Fruit fly (Drosophila melanogaster) whole organism, embryonic: Measurements from ENCODE around the gene Hrb27C.

Source experiments
- Antp ChIP-seq: fragments of 200-800 bp; sonication (Bioruptor generic); optimal IDR thresholded peaks from 3 replicates; lab custom pipeline; 2016; ENCODE audit warnings: missing biosample characterization, missing genetic modification characterization
- Bgb ChIP-seq: fragments of 200-800 bp; sonication (Bioruptor generic); IDR thresholded peaks from 2 replicates; pipeline ENCODE4 v1.3.6; 2022; ENCODE audit warnings: missing biosample characterization, missing genetic modification characterization; ENCODE audit not compliant: partially characterized antibody
- CG10147 ChIP-seq: fragments of 200-800 bp; sonication (Bioruptor generic); optimal IDR thresholded peaks from 2 replicates; lab custom pipeline; 2019; ENCODE audit warnings: missing biosample characterization, mild to moderate bottlenecking, missing genetic modification characterization, moderate library complexity
- CG10267 ChIP-seq: fragments of 200-800 bp; sonication (Bioruptor generic); optimal IDR thresholded peaks from 2 replicates; lab custom pipeline; 2018; ENCODE audit warnings: missing biosample characterization, mild to moderate bottlenecking, missing genetic modification characterization, moderate library complexity
- CG10321 ChIP-seq: fragments of 200-800 bp; sonication (Bioruptor generic); IDR thresholded peaks from 2 replicates; pipeline ENCODE4 v1.3.6; 2022; ENCODE audit warnings: missing biosample characterization, missing genetic modification characterization
- CG10366 ChIP-seq: fragments of 200-800 bp; sonication (Bioruptor generic); IDR thresholded peaks from 2 replicates; pipeline ENCODE4 v1.3.6; 2022; ENCODE audit warnings: missing biosample characterization, missing genetic modification characterization
- CG12769 ChIP-seq: fragments of 200-800 bp; sonication (Bioruptor generic); optimal IDR thresholded peaks from 2 replicates; lab custom pipeline; 2019; ENCODE audit warnings: missing biosample characterization, mild to moderate bottlenecking, missing genetic modification characterization, moderate library complexity
- CG13123 ChIP-seq: fragments of 200-800 bp; sonication (Bioruptor generic); optimal IDR thresholded peaks from 2 replicates; lab custom pipeline; 2016; ENCODE audit warnings: missing biosample characterization, missing genetic modification characterization
- CG13287 ChIP-seq: fragments of 200-800 bp; sonication (Bioruptor generic); IDR thresholded peaks from 2 replicates; pipeline ENCODE4 v1.3.6; 2022; ENCODE audit warnings: missing biosample characterization, missing genetic modification characterization; ENCODE audit not compliant: partially characterized antibody
- CG14860 ChIP-seq: fragments of 200-800 bp; sonication (Bioruptor generic); IDR thresholded peaks from 3 replicates; pipeline ENCODE4 v1.3.6; 2022; ENCODE audit warnings: missing biosample characterization, missing genetic modification characterization; ENCODE audit not compliant: partially characterized antibody
- CG14965 ChIP-seq: fragments of 200-800 bp; sonication (Bioruptor generic); optimal IDR thresholded peaks from 2 replicates; lab custom pipeline; 2016; ENCODE audit warnings: missing biosample characterization, missing genetic modification characterization, borderline replicate concordance
- CG1647 ChIP-seq: fragments of 200-800 bp; sonication (Bioruptor generic); optimal IDR thresholded peaks from 3 replicates; lab custom pipeline; 2016; ENCODE audit warnings: missing biosample characterization, missing genetic modification characterization
- CG17361 ChIP-seq: fragments of 200-800 bp; sonication (Bioruptor generic); IDR thresholded peaks from 3 replicates; pipeline ENCODE4 v1.3.6; 2022; ENCODE audit warnings: missing biosample characterization, missing genetic modification characterization
- CG18476 ChIP-seq: fragments of 200-800 bp; sonication (Bioruptor generic); optimal IDR thresholded peaks from 2 replicates; lab custom pipeline; 2016; ENCODE audit warnings: missing biosample characterization, mild to moderate bottlenecking, missing genetic modification characterization
- CG18764 ChIP-seq: fragments of 200-800 bp; sonication (Bioruptor generic); optimal IDR thresholded peaks from 3 replicates; lab custom pipeline; 2016; ENCODE audit warnings: missing biosample characterization, missing genetic modification characterization
- CG2129 ChIP-seq: fragments of 200-800 bp; sonication (Bioruptor generic); IDR thresholded peaks from 2 replicates; pipeline ENCODE4 v1.3.6; 2022; ENCODE audit warnings: missing biosample characterization, missing genetic modification characterization; ENCODE audit not compliant: partially characterized antibody
- CG2678 ChIP-seq: fragments of 200-800 bp; sonication (Bioruptor generic); optimal IDR thresholded peaks from 3 replicates; lab custom pipeline; 2019; ENCODE audit warnings: missing biosample characterization, mild to moderate bottlenecking, missing genetic modification characterization, moderate library complexity
- CG31441 ChIP-seq: fragments of 200-800 bp; sonication (Bioruptor generic); IDR thresholded peaks from 2 replicates; pipeline ENCODE4 v1.3.6; 2022; ENCODE audit warnings: missing biosample characterization, missing genetic modification characterization
- CG32767 ChIP-seq: fragments of 200-800 bp; sonication (Bioruptor generic); IDR thresholded peaks from 2 replicates; pipeline ENCODE4 v1.3.6; 2022; ENCODE audit warnings: missing biosample characterization, missing genetic modification characterization
- CG32772 ChIP-seq: fragments of 200-800 bp; sonication (Bioruptor generic); IDR thresholded peaks from 2 replicates; pipeline ENCODE4 v1.3.6; 2022; ENCODE audit warnings: missing biosample characterization, missing genetic modification characterization
- CG43689 ChIP-seq: fragments of 200-800 bp; sonication (Bioruptor generic); IDR thresholded peaks from 2 replicates; pipeline ENCODE4 v1.3.6; 2022; ENCODE audit warnings: missing biosample characterization, missing genetic modification characterization
- CG4404 ChIP-seq: fragments of 200-800 bp; sonication (Bioruptor generic); IDR thresholded peaks from 2 replicates; pipeline ENCODE4 v1.3.6; 2022; ENCODE audit warnings: missing biosample characterization, missing genetic modification characterization
- CG4820 ChIP-seq: fragments of 200-800 bp; sonication (Bioruptor generic); optimal IDR thresholded peaks from 3 replicates; lab custom pipeline; 2016; ENCODE audit warnings: missing biosample characterization, missing genetic modification characterization
- CG6272 ChIP-seq: fragments of 200-800 bp; sonication (Bioruptor generic); IDR thresholded peaks from 2 replicates; pipeline ENCODE4 v1.3.6; 2022; ENCODE audit warnings: missing biosample characterization, missing genetic modification characterization
- CG7556 ChIP-seq: fragments of 200-800 bp; sonication (Bioruptor generic); optimal IDR thresholded peaks from 2 replicates; lab custom pipeline; 2017; ENCODE audit warnings: missing biosample characterization, mild to moderate bottlenecking, missing genetic modification characterization
- CG7745 ChIP-seq: fragments of 200-800 bp; sonication (Bioruptor generic); optimal IDR thresholded peaks from 2 replicates; lab custom pipeline; 2018; ENCODE audit warnings: missing biosample characterization, mild to moderate bottlenecking, missing genetic modification characterization, moderate library complexity
- Dad ChIP-seq: fragments of 200-800 bp; sonication (Bioruptor generic); optimal IDR thresholded peaks from 3 replicates; lab custom pipeline; 2016; ENCODE audit warnings: missing biosample characterization, missing genetic modification characterization
- Deaf1 ChIP-seq: fragments of 200-800 bp; optimal IDR thresholded peaks from 3 replicates; lab custom pipeline; 2019; ENCODE audit warnings: missing biosample characterization, mild to moderate bottlenecking, missing genetic modification characterization, moderate library complexity
- Dip2 ChIP-seq: fragments of 200-800 bp; sonication (Bioruptor generic); IDR thresholded peaks from 2 replicates; pipeline ENCODE4 v1.3.6; 2022; ENCODE audit warnings: missing biosample characterization, missing genetic modification characterization
- Drgx ChIP-seq: fragments of 200-800 bp; sonication (Bioruptor generic); IDR thresholded peaks from 2 replicates; pipeline ENCODE4 v1.3.6; 2022; ENCODE audit warnings: missing biosample characterization, missing genetic modification characterization
- Eip74EF ChIP-seq, 2 experiments: fragments of 200-800 bp in 1 of 2; fragments of >200 bp in 1 of 2; sonication (Bioruptor generic) in 1 of 2; optimal IDR thresholded peaks; 2 replicates each; lab custom pipeline; 2017 to 2019; ENCODE audit warnings: missing biosample characterization in 2 of 2, missing genetic modification characterization in 2 of 2, mild to moderate bottlenecking in 1 of 2, moderate library complexity in 1 of 2
- HLH54F ChIP-seq: fragments of 200-800 bp; sonication (Bioruptor generic); optimal IDR thresholded peaks from 3 replicates; lab custom pipeline; 2016; ENCODE audit warnings: missing biosample characterization, missing genetic modification characterization
- Mrtf ChIP-seq: fragments of 200-800 bp; sonication (Bioruptor generic); IDR thresholded peaks from 3 replicates; pipeline ENCODE4 v1.3.6; 2022; ENCODE audit warnings: missing biosample characterization, missing genetic modification characterization
- PHDP ChIP-seq: fragments of 200-800 bp; sonication (Bioruptor generic); optimal IDR thresholded peaks from 3 replicates; lab custom pipeline; 2018; ENCODE audit warnings: missing biosample characterization, mild to moderate bottlenecking, missing genetic modification characterization, moderate library complexity
- Tbp ChIP-seq: fragments of >200 bp; optimal IDR thresholded peaks from 2 replicates; lab custom pipeline; 2018; ENCODE audit warnings: missing biosample characterization, missing genetic modification characterization
- Vsx1 ChIP-seq: fragments of 200-800 bp; sonication (Bioruptor generic); optimal IDR thresholded peaks from 2 replicates; lab custom pipeline; 2017; ENCODE audit warnings: missing biosample characterization, mild to moderate bottlenecking, missing genetic modification characterization, missing genetic modification reagents
- aop ChIP-seq: fragments of 200-800 bp; sonication (Bioruptor generic); IDR thresholded peaks from 2 replicates; pipeline ENCODE4 v1.3.6; 2022; ENCODE audit warnings: missing biosample characterization, missing genetic modification characterization
- corto ChIP-seq: fragments of 200-800 bp; sonication (Bioruptor generic); optimal IDR thresholded peaks from 2 replicates; lab custom pipeline; 2016; ENCODE audit warnings: missing biosample characterization, mild to moderate bottlenecking, missing genetic modification characterization, moderate library complexity
- dm ChIP-seq: fragments of 200-800 bp; sonication (Bioruptor generic); optimal IDR thresholded peaks from 3 replicates; lab custom pipeline; 2016; ENCODE audit warnings: missing biosample characterization, missing genetic modification characterization
- gem ChIP-seq: fragments of 200-800 bp; sonication (Bioruptor generic); optimal IDR thresholded peaks from 2 replicates; lab custom pipeline; 2019; ENCODE audit warnings: missing biosample characterization, mild to moderate bottlenecking, missing genetic modification characterization, moderate library complexity
- jumu ChIP-seq: fragments of 200-800 bp; sonication (Bioruptor generic); optimal IDR thresholded peaks from 3 replicates; lab custom pipeline; 2016; ENCODE audit warnings: missing biosample characterization, missing genetic modification characterization
- lmd ChIP-seq: fragments of 200-800 bp; sonication (Bioruptor generic); IDR thresholded peaks from 2 replicates; pipeline ENCODE4 v1.3.6; 2022; ENCODE audit warnings: missing biosample characterization, missing genetic modification characterization
- pho ChIP-seq: fragments of 200-800 bp; sonication (Bioruptor generic); optimal IDR thresholded peaks from 2 replicates; lab custom pipeline; 2016; ENCODE audit warnings: missing biosample characterization, missing genetic modification characterization
- sc ChIP-seq, 3 experiments: fragments of >200 bp in 2 of 3; fragments of 200-800 bp in 1 of 3; sonication (Bioruptor generic) in 1 of 3; optimal IDR thresholded peaks; 2 replicates in 2 of 3; 3 replicates in 1 of 3; lab custom pipeline; 2017; ENCODE audit warnings: mild to moderate bottlenecking in 1 of 3, missing biosample characterization in 1 of 3, missing genetic modification characterization in 1 of 3, missing genetic modification reagents in 1 of 3
- sd ChIP-seq: fragments of 200-800 bp; sonication (Bioruptor generic); optimal IDR thresholded peaks from 3 replicates; lab custom pipeline; 2018; ENCODE audit warnings: missing biosample characterization, mild to moderate bottlenecking, missing genetic modification characterization, moderate library complexity
- sens ChIP-seq: fragments of 200-800 bp; sonication (Bioruptor generic); peaks from one replicate; lab custom pipeline; 2016; ENCODE audit warnings: missing biosample characterization, missing genetic modification characterization
- sim ChIP-seq: fragments of 200-800 bp; sonication (Bioruptor generic); IDR thresholded peaks from 2 replicates; pipeline ENCODE4 v1.3.6; 2022; ENCODE audit warnings: missing biosample characterization, missing genetic modification characterization
- stwl ChIP-seq: fragments of 200-800 bp; sonication (Bioruptor generic); optimal IDR thresholded peaks from 3 replicates; lab custom pipeline; 2018; ENCODE audit warnings: missing biosample characterization, mild to moderate bottlenecking, missing genetic modification characterization, moderate library complexity
- trem ChIP-seq: fragments of 200-800 bp; optimal IDR thresholded peaks from 3 replicates; lab custom pipeline; 2019; ENCODE audit warnings: missing biosample characterization, mild to moderate bottlenecking, missing genetic modification characterization, moderate library complexity
- unpg ChIP-seq: fragments of 200-800 bp; sonication (Bioruptor generic); optimal IDR thresholded peaks from 3 replicates; lab custom pipeline; 2018; ENCODE audit warnings: missing biosample characterization, mild to moderate bottlenecking, missing genetic modification characterization, moderate library complexity
- zfh2 ChIP-seq: fragments of 200-800 bp; sonication (Bioruptor generic); optimal IDR thresholded peaks from 2 replicates; lab custom pipeline; 2016; ENCODE audit warnings: missing biosample characterization, missing genetic modification characterization

The Hrb27C gene

dm6 chr2L:6956725-6957124 is 36.2 kb downstream of the Hrb27C start, which contains the start of the genes CG13775 and CG3430 (continued):
- TF ChIP-seq CG18764 (GFP tag; lab: Kevin White, UChicago) (no peak), CG32772 (GFP tag; lab: Robert Waterston, UW) (0 out of 2 replicates have a peak, but pooled peaks have one; percentile 6), Tbp (GFP tag; lab: Kevin White, UChicago) (no peak), aop (GFP tag; lab: Robert Waterston, UW) (peak; percentile 94), Bgb (GFP tag; lab: Robert Waterston, UW) (peak; percentile 77), CG10147 (GFP tag; lab: Kevin White, UChicago) (no peak), sim (no peak), CG10267 (tag; lab: Kevin White, UChicago) (peak; percentile 14), unpg (GFP tag; lab: Kevin White, UChicago) (no peak), CG4820 (GFP tag; lab: Kevin White, UChicago) (peak; percentile 2), Antp (GFP tag; lab: Kevin White, UChicago) (peak; percentile 62), CG14965 (GFP tag; lab: Kevin White, UChicago) (no peak), Mrtf (GFP tag; lab: Robert Waterston, UW) (no peak), CG18476 (no peak), CG4404 (GFP tag; lab: Robert Waterston, UW) (no peak), corto (no peak), jumu (peak; percentile 8), CG12769 (tag; lab: Kevin White, UChicago) (no peak), CG17361 (no peak), stwl (peak; percentile 39), sd (no peak), zfh2 (GFP tag; lab: Kevin White, UChicago) (peak; percentile 36), CG2678 (tag; lab: Kevin White, UChicago) (no peak), sens (GFP tag; lab: Kevin White, UChicago) (peak; percentile 86), sc (optimal IDR thresholded peaks at IDR 0.05; lab: Kevin White, UChicago) (no peak), sc (GFP tag; optimal IDR thresholded peaks at IDR 0.05; lab: Kevin White, UChicago) (no peak), lmd (GFP tag; lab: Robert Waterston, UW) (no peak), HLH54F (GFP tag; lab: Kevin White, UChicago) (no peak), Dad (GFP tag; lab: Kevin White, UChicago) (peak; percentile 27), CG31441 (GFP tag; lab: Robert Waterston, UW) (no peak), Dip2 (GFP tag; lab: Robert Waterston, UW) (no peak), CG6272 (GFP tag; lab: Robert Waterston, UW) (0 out of 2 replicates have a peak, but pooled peaks have one; percentile 15), CG10321 (GFP tag; lab: Robert Waterston, UW) (no peak), CG2129 (GFP tag; lab: Robert Waterston, UW) (peak; percentile 37; the same call in 1 of the 2 replicates), Eip74EF (GFP tag; optimal IDR thresholded peaks at IDR 0.05; lab: Kevin White, UChicago) (no peak), CG32767 (no peak), CG7745 (tag; lab: Kevin White, UChicago) (no peak), gem (tag; lab: Kevin White, UChicago) (no peak), trem (tag; lab: Kevin White, UChicago) (peak; percentile 23), CG14860 (GFP tag; lab: Robert Waterston, UW) (peak; percentile 54; the same call in 2 of the 3 replicates), Vsx1 (no peak), CG13123 (GFP tag; lab: Kevin White, UChicago) (no peak), pho (GFP tag; lab: Kevin White, UChicago) (peak; percentile 57), PHDP (tag; lab: Kevin White, UChicago) (no peak), CG7556 (GFP tag; lab: Kevin White, UChicago) (no peak), Drgx (GFP tag; lab: Robert Waterston, UW) (no peak), CG43689 (GFP tag; lab: Robert Waterston, UW) (no peak), CG13287 (GFP tag; lab: Robert Waterston, UW) (peak; percentile 81), CG1647 (GFP tag; lab: Kevin White, UChicago) (no peak), dm (peak; percentile 40), CG10366 (peak; percentile 18; the same call in 1 of the 2 replicates), Deaf1 (tag; lab: Kevin White, UChicago) (no peak)
